Worm (Caenorhabditis elegans) whole organism, late embryonic: ENCODE data around the gene droe-8.

Experiments used
- K02D7.2 ChIP-seq: sonication (generic microtip); optimal IDR thresholded peaks from 2 replicates; lab custom pipeline; 2017; ENCODE audit warnings: mild to moderate bottlenecking, missing genetic modification characterization, missing compliant biosample characterization
- ceh-34 ChIP-seq: sonication (generic microtip); optimal IDR thresholded peaks from 2 replicates; lab custom pipeline; 2016; ENCODE audit warnings: mild to moderate bottlenecking, missing genetic modification characterization, missing compliant biosample characterization
- ceh-45 ChIP-seq: fragments of 200-800 bp; sonication (Bioruptor generic); IDR thresholded peaks from 2 replicates; pipeline ENCODE4 v1.3.6; 2022; ENCODE audit warnings: missing genetic modification reagents, missing genetic modification characterization, missing compliant biosample characterization
- dmd-4 ChIP-seq: sonication (generic microtip); optimal IDR thresholded peaks from 2 replicates; lab custom pipeline; 2016; ENCODE audit warnings: borderline replicate concordance, missing genetic modification characterization, missing compliant biosample characterization
- fkh-10 ChIP-seq: fragments of 150-350 bp; optimal IDR thresholded peaks from 2 replicates; lab custom pipeline; 2014; ENCODE audit warnings: missing biosample characterization, missing genetic modification reagents, missing genetic modification characterization
- lin-11 ChIP-seq: fragments of 200-800 bp; sonication (Bioruptor generic); optimal IDR thresholded peaks from 2 replicates; lab custom pipeline; 2018; ENCODE audit warnings: mild to moderate bottlenecking, missing genetic modification characterization, missing compliant biosample characterization
- nhr-11 ChIP-seq: fragments of 150-350 bp; optimal IDR thresholded peaks from 2 replicates; lab custom pipeline; 2014; ENCODE audit warnings: missing biosample characterization, missing genetic modification characterization
- pha-4 ChIP-seq: fragments of 150-350 bp; optimal IDR thresholded peaks from 2 replicates; lab custom pipeline; 2018; ENCODE audit warnings: missing biosample characterization, missing genetic modification reagents, missing genetic modification characterization
- pqm-1 ChIP-seq: sonication (generic microtip); optimal IDR thresholded peaks from 2 replicates; lab custom pipeline; 2016; ENCODE audit warnings: missing genetic modification characterization, missing compliant biosample characterization
- sox-2 ChIP-seq: fragments of 200-800 bp; sonication (Bioruptor generic); IDR thresholded peaks from 2 replicates; pipeline ENCODE4 v1.3.6; 2022; ENCODE audit warnings: missing genetic modification reagents, missing genetic modification characterization, missing compliant biosample characterization
- syd-9 ChIP-seq: sonication (generic microtip); optimal IDR thresholded peaks from 2 replicates; lab custom pipeline; 2016; ENCODE audit warnings: mild to moderate bottlenecking, missing genetic modification characterization, moderate library complexity, missing compliant biosample characterization
- tbx-2 ChIP-seq: sonication (generic microtip); optimal IDR thresholded peaks from 2 replicates; lab custom pipeline; 2016; ENCODE audit warnings: missing genetic modification characterization, missing compliant biosample characterization

ce11 chrV:8773826-8774382 is 47.6 kb downstream of the droe-8 start, which contains the start of gene B0507.2:
- no peak for TF ChIP-seq sox-2 (GFP tag; lab: Robert Waterston, UW)
- no peak for TF ChIP-seq fkh-10 (GFP tag; lab: Kevin White, UChicago)
- TF ChIP-seq lin-11 (tag; lab: Kevin White, UChicago): no peak
- TF ChIP-seq ceh-45 (GFP tag; lab: Robert Waterston, UW): no peak
- TF ChIP-seq dmd-4 (tag; lab: Kevin White, UChicago): no peak
- no peak for TF ChIP-seq K02D7.2 (tag; lab: Kevin White, UChicago)
- no peak for TF ChIP-seq ceh-34 (tag; lab: Kevin White, UChicago)
- no peak for TF ChIP-seq pha-4
- no peak for TF ChIP-seq syd-9 (tag; lab: Kevin White, UChicago)
- TF ChIP-seq pqm-1 (tag; lab: Kevin White, UChicago): no peak
- TF ChIP-seq nhr-11: no peak
- TF ChIP-seq tbx-2: no peak
